Fruit fly (Drosophila melanogaster) whole organism, embryonic: ENCODE data around the gene CG1774.

Experiments used
- ATbp ChIP-seq: fragments of 200-800 bp; sonication (Bioruptor generic); optimal IDR thresholded peaks from 2 replicates; lab custom pipeline; 2017; ENCODE audit warnings: missing biosample characterization, mild to moderate bottlenecking, missing genetic modification characterization, missing genetic modification reagents
- Bgb ChIP-seq: fragments of 200-800 bp; sonication (Bioruptor generic); IDR thresholded peaks from 2 replicates; pipeline ENCODE4 v1.3.6; 2022; ENCODE audit warnings: missing biosample characterization, missing genetic modification characterization; ENCODE audit not compliant: partially characterized antibody
- CG10267 ChIP-seq: fragments of 200-800 bp; sonication (Bioruptor generic); optimal IDR thresholded peaks from 2 replicates; lab custom pipeline; 2018; ENCODE audit warnings: missing biosample characterization, mild to moderate bottlenecking, missing genetic modification characterization, moderate library complexity
- CG11398 ChIP-seq: fragments of 200-800 bp; sonication (Bioruptor generic); optimal IDR thresholded peaks from 2 replicates; lab custom pipeline; 2016; ENCODE audit warnings: missing biosample characterization, missing genetic modification characterization
- CG12219 ChIP-seq: fragments of 200-800 bp; sonication (Bioruptor generic); optimal IDR thresholded peaks from 3 replicates; lab custom pipeline; 2018; ENCODE audit warnings: missing biosample characterization, mild to moderate bottlenecking, missing genetic modification characterization
- CG12391 ChIP-seq: fragments of 200-800 bp; sonication (Bioruptor generic); optimal IDR thresholded peaks from 3 replicates; lab custom pipeline; 2018; ENCODE audit warnings: missing biosample characterization, mild to moderate bottlenecking, missing genetic modification characterization, moderate library complexity
- CG12659 ChIP-seq: fragments of 200-800 bp; sonication (Bioruptor generic); optimal IDR thresholded peaks from 3 replicates; lab custom pipeline; 2017; ENCODE audit warnings: mild to moderate bottlenecking, missing biosample characterization, missing genetic modification reagents, missing genetic modification characterization
- CG13424 ChIP-seq: fragments of 200-800 bp; sonication (Bioruptor generic); optimal IDR thresholded peaks from 2 replicates; lab custom pipeline; 2019; ENCODE audit warnings: missing biosample characterization, mild to moderate bottlenecking, missing genetic modification characterization, moderate library complexity
- CG15073 ChIP-seq: fragments of 200-800 bp; sonication (Bioruptor generic); optimal IDR thresholded peaks from 2 replicates; lab custom pipeline; 2016; ENCODE audit warnings: missing biosample characterization, missing genetic modification characterization
- CG17186 ChIP-seq: fragments of 200-800 bp; sonication (Bioruptor generic); optimal IDR thresholded peaks from 3 replicates; lab custom pipeline; 2017; ENCODE audit warnings: missing biosample characterization, missing genetic modification reagents, missing genetic modification characterization
- CG17829 ChIP-seq: fragments of 200-800 bp; optimal IDR thresholded peaks from 2 replicates; lab custom pipeline; 2019; ENCODE audit warnings: missing biosample characterization, mild to moderate bottlenecking, missing genetic modification characterization, moderate library complexity
- CG2120 ChIP-seq: fragments of 200-800 bp; sonication (Bioruptor generic); optimal IDR thresholded peaks from 3 replicates; lab custom pipeline; 2016; ENCODE audit warnings: missing biosample characterization, missing genetic modification characterization
- CG2202 ChIP-seq: fragments of 200-800 bp; sonication (Bioruptor generic); optimal IDR thresholded peaks from 2 replicates; lab custom pipeline; 2018; ENCODE audit warnings: missing biosample characterization, mild to moderate bottlenecking, missing genetic modification characterization
- CG31365 ChIP-seq: fragments of 200-800 bp; sonication (Bioruptor generic); optimal IDR thresholded peaks from 2 replicates; lab custom pipeline; 2018; ENCODE audit warnings: missing biosample characterization, mild to moderate bottlenecking, missing genetic modification characterization
- CG33557 ChIP-seq: fragments of 200-800 bp; sonication (Bioruptor generic); optimal IDR thresholded peaks from 2 replicates; lab custom pipeline; 2019; ENCODE audit warnings: missing biosample characterization, mild to moderate bottlenecking, missing genetic modification characterization, moderate library complexity
- CG6791 ChIP-seq: fragments of 200-800 bp; sonication (Bioruptor generic); IDR thresholded peaks from 3 replicates; pipeline ENCODE4 v1.3.6; 2022; ENCODE audit warnings: missing biosample characterization, missing genetic modification characterization; ENCODE audit not compliant: partially characterized antibody
- CG7271 ChIP-seq: fragments of 200-800 bp; sonication (Bioruptor generic); optimal IDR thresholded peaks from 2 replicates; lab custom pipeline; 2018; ENCODE audit warnings: missing biosample characterization, mild to moderate bottlenecking, missing genetic modification characterization, moderate library complexity
- CG7745 ChIP-seq: fragments of 200-800 bp; sonication (Bioruptor generic); optimal IDR thresholded peaks from 2 replicates; lab custom pipeline; 2018; ENCODE audit warnings: missing biosample characterization, mild to moderate bottlenecking, missing genetic modification characterization, moderate library complexity
- CG9437 ChIP-seq: fragments of 200-800 bp; sonication (Bioruptor generic); optimal IDR thresholded peaks from 2 replicates; lab custom pipeline; 2018; ENCODE audit warnings: missing biosample characterization, mild to moderate bottlenecking, missing genetic modification characterization
- D ChIP-seq, 2 experiments: fragments of 200-800 bp in 1 of 2; fragments of >200 bp in 1 of 2; sonication (Bioruptor generic) in 1 of 2; optimal IDR thresholded peaks; 2 replicates in 1 of 2; 3 replicates in 1 of 2; lab custom pipeline; 2017; ENCODE audit warnings: mild to moderate bottlenecking in 1 of 2, missing biosample characterization in 1 of 2, missing genetic modification characterization in 1 of 2, missing genetic modification reagents in 1 of 2
- D19B ChIP-seq: fragments of 200-800 bp; sonication (Bioruptor generic); optimal IDR thresholded peaks from 2 replicates; lab custom pipeline; 2017; ENCODE audit warnings: missing biosample characterization, mild to moderate bottlenecking, missing genetic modification characterization
- ERR ChIP-seq: fragments of 200-800 bp; sonication (Bioruptor generic); optimal IDR thresholded peaks from 2 replicates; lab custom pipeline; 2016; ENCODE audit warnings: missing biosample characterization, missing genetic modification characterization
- Fer3 ChIP-seq: fragments of 200-800 bp; sonication (Bioruptor generic); optimal IDR thresholded peaks from 2 replicates; lab custom pipeline; 2018; ENCODE audit warnings: missing biosample characterization, mild to moderate bottlenecking, missing genetic modification characterization, moderate library complexity
- HHEX ChIP-seq: fragments of 200-800 bp; sonication (Bioruptor generic); optimal IDR thresholded peaks from 3 replicates; lab custom pipeline; 2017; ENCODE audit warnings: missing biosample characterization, mild to moderate bottlenecking, missing genetic modification characterization, missing genetic modification reagents
- Hmx ChIP-seq: fragments of 200-800 bp; sonication (Bioruptor generic); optimal IDR thresholded peaks from 2 replicates; lab custom pipeline; 2016; ENCODE audit warnings: missing biosample characterization, missing genetic modification characterization
- Med ChIP-seq: fragments of 200-800 bp; sonication (Bioruptor generic); peaks from one replicate; lab custom pipeline; 2016; ENCODE audit warnings: missing biosample characterization, missing genetic modification characterization, mild to moderate bottlenecking, inconsistent platforms, moderate library complexity
- Meics ChIP-seq: fragments of 200-800 bp; sonication (Bioruptor generic); optimal IDR thresholded peaks from 2 replicates; lab custom pipeline; 2017; ENCODE audit warnings: missing biosample characterization, mild to moderate bottlenecking, missing genetic modification characterization
- Myb ChIP-seq: fragments of 200-800 bp; sonication (Bioruptor generic); optimal IDR thresholded peaks from 2 replicates; lab custom pipeline; 2016; ENCODE audit warnings: missing biosample characterization, missing genetic modification characterization
- NFAT ChIP-seq: fragments of 200-800 bp; sonication (Bioruptor generic); IDR thresholded peaks from 2 replicates; pipeline ENCODE4 v1.3.6; 2022; ENCODE audit warnings: missing biosample characterization, missing genetic modification characterization
- Nf-YC ChIP-seq: fragments of 200-800 bp; optimal IDR thresholded peaks from 3 replicates; lab custom pipeline; 2019; ENCODE audit warnings: missing biosample characterization, mild to moderate bottlenecking, missing genetic modification characterization, moderate library complexity
- NfI ChIP-seq: fragments of 200-800 bp; sonication (Bioruptor generic); optimal IDR thresholded peaks from 3 replicates; lab custom pipeline; 2018; ENCODE audit warnings: missing biosample characterization, mild to moderate bottlenecking, missing genetic modification characterization, moderate library complexity
- Rfx ChIP-seq: fragments of 200-800 bp; sonication (Bioruptor generic); IDR thresholded peaks from 2 replicates; pipeline ENCODE4 v1.3.6; 2022; ENCODE audit warnings: missing biosample characterization, missing genetic modification characterization
- Six4 ChIP-seq: fragments of 200-800 bp; sonication (Bioruptor generic); optimal IDR thresholded peaks from 2 replicates; lab custom pipeline; 2016; ENCODE audit warnings: missing biosample characterization, missing genetic modification characterization
- TFAM ChIP-seq: fragments of 200-800 bp; sonication (Bioruptor generic); optimal IDR thresholded peaks from 2 replicates; lab custom pipeline; 2017; ENCODE audit warnings: missing biosample characterization, missing genetic modification characterization, inconsistent platforms
- Tbp ChIP-seq: fragments of >200 bp; optimal IDR thresholded peaks from 2 replicates; lab custom pipeline; 2018; ENCODE audit warnings: missing biosample characterization, missing genetic modification characterization
- bsh ChIP-seq, 2 experiments: fragments of 200-800 bp; sonication (Bioruptor generic); optimal IDR thresholded peaks; 2 replicates each; lab custom pipeline; 2017 to 2018; ENCODE audit warnings: mild to moderate bottlenecking in 2 of 2, missing biosample characterization in 2 of 2, missing genetic modification characterization in 2 of 2, moderate library complexity in 1 of 2
- chif ChIP-seq, 2 experiments: fragments of 200-800 bp; sonication (Bioruptor generic); optimal IDR thresholded peaks; 3 replicates each; lab custom pipeline; 2016; ENCODE audit warnings: missing biosample characterization in 2 of 2, missing genetic modification characterization in 2 of 2
- crc ChIP-seq: fragments of 200-800 bp; sonication (Bioruptor generic); optimal IDR thresholded peaks from 2 replicates; lab custom pipeline; 2016; ENCODE audit warnings: missing biosample characterization, missing genetic modification characterization
- danr ChIP-seq: fragments of 200-800 bp; sonication (Bioruptor generic); IDR thresholded peaks from 2 replicates; pipeline ENCODE4 v1.3.6; 2022; ENCODE audit warnings: missing biosample characterization, missing genetic modification characterization
- lmd ChIP-seq: fragments of 200-800 bp; sonication (Bioruptor generic); IDR thresholded peaks from 2 replicates; pipeline ENCODE4 v1.3.6; 2022; ENCODE audit warnings: missing biosample characterization, missing genetic modification characterization
- maf-S ChIP-seq: fragments of 200-800 bp; sonication (Bioruptor generic); optimal IDR thresholded peaks from 2 replicates; lab custom pipeline; 2016; ENCODE audit warnings: missing biosample characterization, missing genetic modification characterization
- pfk ChIP-seq: fragments of 200-800 bp; sonication (Bioruptor generic); optimal IDR thresholded peaks from 2 replicates; lab custom pipeline; 2018; ENCODE audit warnings: missing biosample characterization, mild to moderate bottlenecking, missing genetic modification characterization, moderate library complexity
- prd ChIP-seq, 3 experiments: fragments of >200 bp in 2 of 3; fragments of 200-800 bp in 1 of 3; sonication (Bioruptor generic) in 1 of 3; optimal IDR thresholded peaks in 2 of 3; IDR thresholded peaks in 1 of 3; 2 replicates in 2 of 3; 3 replicates in 1 of 3; pipeline versions ENCODE4 v1.3.6 to Lab custom; 2017 to 2022; ENCODE audit warnings: missing biosample characterization in 1 of 3, missing genetic modification characterization in 1 of 3
- ro ChIP-seq: fragments of 200-800 bp; sonication (Bioruptor generic); IDR thresholded peaks from 2 replicates; pipeline ENCODE4 v1.3.6; 2022; ENCODE audit warnings: missing biosample characterization, missing genetic modification characterization
- row ChIP-seq: fragments of 200-800 bp; sonication (Bioruptor generic); IDR thresholded peaks from 3 replicates; pipeline ENCODE4 v1.3.6; 2022; ENCODE audit warnings: missing biosample characterization, missing genetic modification characterization
- sens ChIP-seq: fragments of 200-800 bp; sonication (Bioruptor generic); peaks from one replicate; lab custom pipeline; 2016; ENCODE audit warnings: missing biosample characterization, missing genetic modification characterization
- sima ChIP-seq: fragments of 200-800 bp; sonication (Bioruptor generic); optimal IDR thresholded peaks from 2 replicates; lab custom pipeline; 2016; ENCODE audit warnings: missing biosample characterization, missing genetic modification characterization
- tna ChIP-seq: fragments of 200-800 bp; sonication (Bioruptor generic); IDR thresholded peaks from 2 replicates; pipeline ENCODE4 v1.3.6; 2022; ENCODE audit warnings: missing biosample characterization, missing genetic modification characterization; ENCODE audit not compliant: partially characterized antibody
- usp ChIP-seq: fragments of >200 bp; optimal IDR thresholded peaks from 2 replicates; lab custom pipeline; 2017; ENCODE audit warnings: missing biosample characterization, missing genetic modification characterization

Gene CG1774

DNA sequence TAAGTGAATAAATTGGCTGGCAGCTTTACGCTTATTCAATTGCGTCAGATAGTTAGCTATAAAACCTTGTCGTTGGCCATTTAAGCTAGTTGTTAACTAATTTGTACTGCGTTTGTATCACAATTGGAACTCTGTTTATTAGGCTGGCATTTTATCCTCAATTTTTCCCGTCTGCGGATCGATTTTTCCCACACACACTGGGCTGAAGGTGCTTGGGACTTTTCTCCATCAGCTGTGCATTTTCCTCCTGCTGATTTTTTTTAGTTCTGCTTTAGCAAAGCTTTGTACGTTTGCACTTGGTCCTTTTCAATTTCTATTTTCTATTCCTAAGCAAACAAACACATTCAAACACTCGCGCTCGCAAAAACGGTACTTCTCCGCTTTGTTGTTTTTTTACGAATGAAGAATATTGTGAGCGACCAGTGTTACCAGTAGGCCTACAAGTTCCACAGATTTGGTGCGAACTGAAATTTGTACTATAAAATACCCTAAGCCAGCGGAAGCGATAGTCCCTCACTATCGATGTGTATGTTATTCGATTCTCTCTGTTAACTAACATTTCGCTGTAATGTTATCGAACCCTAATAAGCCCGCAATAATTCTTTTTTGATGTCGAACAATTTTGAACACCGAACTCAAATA lies 16.9 kb downstream of the CG1774 start (continued):
- TF ChIP-seq sima (GFP tag; lab: Kevin White, UChicago) = no peak
- no peak for TF ChIP-seq danr
- peak; percentile 43 for TF ChIP-seq Nf-YC (tag; lab: Kevin White, UChicago)
- TF ChIP-seq CG6791 (GFP tag; lab: Robert Waterston, UW) = no peak
- TF ChIP-seq lmd (GFP tag; lab: Robert Waterston, UW) = no peak
- peak in 1 of 2 experiments; percentile 13 for TF ChIP-seq chif (GFP tag; optimal IDR thresholded peaks at IDR 0.05; lab: Kevin White, UChicago)
- TF ChIP-seq CG12391 (tag; lab: Kevin White, UChicago) = peak; percentile 49
- no peak for TF ChIP-seq ERR (GFP tag; lab: Kevin White, UChicago)
- TF ChIP-seq ATbp (GFP tag; lab: Kevin White, UChicago) = peak; percentile 16
- no peak for TF ChIP-seq CG11398
- TF ChIP-seq TFAM (GFP tag; lab: Kevin White, UChicago) = no peak
- no peak for TF ChIP-seq usp (GFP tag; lab: Kevin White, UChicago)
- TF ChIP-seq CG15073 (GFP tag; lab: Kevin White, UChicago) = no peak
- no peak for TF ChIP-seq row (GFP tag; lab: Robert Waterston, UW)
- TF ChIP-seq CG12219 (GFP tag; lab: Kevin White, UChicago) = no peak
- no peak for TF ChIP-seq Six4 (GFP tag; lab: Kevin White, UChicago)
- peak; percentile 41 for TF ChIP-seq CG13424 (tag; lab: Kevin White, UChicago)
- no peak for TF ChIP-seq CG9437 (GFP tag; lab: Kevin White, UChicago)
- TF ChIP-seq bsh (GFP tag; optimal IDR thresholded peaks at IDR 0.05; lab: Kevin White, UChicago) = peak in 1 of 2 experiments; percentile 18
- peak; percentile 52 for TF ChIP-seq CG17186 (GFP tag; lab: Kevin White, UChicago)
- peak; percentile 55 for TF ChIP-seq Fer3 (tag; lab: Kevin White, UChicago)
- no peak for TF ChIP-seq Rfx
- peak; percentile 29 for TF ChIP-seq D (optimal IDR thresholded peaks at IDR 0.05; lab: Kevin White, UChicago)
- no peak for TF ChIP-seq D (GFP tag; optimal IDR thresholded peaks at IDR 0.05; lab: Kevin White, UChicago)
- TF ChIP-seq CG31365 = no peak
- peak; percentile 22 for TF ChIP-seq CG7745 (tag; lab: Kevin White, UChicago)
- no peak for TF ChIP-seq ro (GFP tag; lab: Robert Waterston, UW)
- TF ChIP-seq pfk (GFP tag; lab: Kevin White, UChicago) = peak; percentile 80
- peak; percentile 41 for TF ChIP-seq sens (GFP tag; lab: Kevin White, UChicago)
- TF ChIP-seq CG2202 (tag; lab: Kevin White, UChicago) = peak; percentile 14
- peak; percentile 84 for TF ChIP-seq CG17829
- no peak for TF ChIP-seq tna
- TF ChIP-seq Meics (GFP tag; lab: Kevin White, UChicago) = peak; percentile 3
- no peak for TF ChIP-seq Bgb
- TF ChIP-seq crc (GFP tag; lab: Kevin White, UChicago) = peak; percentile 14
- TF ChIP-seq Hmx (GFP tag; lab: Kevin White, UChicago) = no peak
- peak; percentile 98 for TF ChIP-seq Med (GFP tag; lab: Kevin White, UChicago)
- TF ChIP-seq CG10267 (tag; lab: Kevin White, UChicago) = peak; percentile 70
- TF ChIP-seq CG2120 = peak; percentile 39
- TF ChIP-seq CG33557 (GFP tag; lab: Kevin White, UChicago) = peak; percentile 16
- TF ChIP-seq NFAT = no peak
- no peak for TF ChIP-seq HHEX (GFP tag; lab: Kevin White, UChicago)
- TF ChIP-seq maf-S (GFP tag; lab: Kevin White, UChicago) = peak; percentile 13
- TF ChIP-seq Tbp (GFP tag; lab: Kevin White, UChicago) = peak; percentile 57
- no peak for TF ChIP-seq D19B
- TF ChIP-seq Myb (GFP tag; lab: Kevin White, UChicago) = peak; percentile 20
- no peak for TF ChIP-seq prd (optimal IDR thresholded peaks at IDR 0.05; lab: Kevin White, UChicago)
- no peak for TF ChIP-seq prd (GFP tag; IDR thresholded peaks at IDR 0.05; lab: Robert Waterston, UW)
- peak; percentile 43 for TF ChIP-seq NfI (GFP tag; lab: Kevin White, UChicago)
- TF ChIP-seq CG12659 (GFP tag; lab: Kevin White, UChicago) = peak; percentile 75
- peak; percentile 77 for TF ChIP-seq CG7271 (tag; lab: Kevin White, UChicago)
